Worm (Caenorhabditis elegans) whole organism, early embryonic: ENCODE data around the gene F22E5.23.
"Not testable (repeated sequence)": the region's sequence is repeated elsewhere in the genome, so short reads cannot be mapped to it uniquely, and the experiment has no call there.

Experiments used
- B0310.2 ChIP-seq: sonication (generic microtip); optimal IDR thresholded peaks from 2 replicates; lab custom pipeline; 2016; ENCODE audit warnings: mild to moderate bottlenecking, missing genetic modification characterization, missing compliant biosample characterization
- F13C5.2 ChIP-seq: sonication (generic microtip); optimal IDR thresholded peaks from 2 replicates; lab custom pipeline; 2017; ENCODE audit warnings: mild to moderate bottlenecking, missing genetic modification characterization, inconsistent platforms, missing compliant biosample characterization
- aly-1 ChIP-seq: sonication (generic microtip); optimal IDR thresholded peaks from 2 replicates; lab custom pipeline; 2016; ENCODE audit warnings: missing genetic modification characterization, missing compliant biosample characterization
- ama-1 ChIP-seq: fragments of 150-350 bp; optimal IDR thresholded peaks from 2 replicates; lab custom pipeline; 2014
- ceh-13 ChIP-seq: fragments of 200-800 bp; sonication (Bioruptor generic); optimal IDR thresholded peaks from 2 replicates; lab custom pipeline; 2018; ENCODE audit warnings: mild to moderate bottlenecking, missing genetic modification characterization, missing compliant biosample characterization
- ceh-36 ChIP-seq: sonication (generic microtip); optimal IDR thresholded peaks from 2 replicates; lab custom pipeline; 2016; ENCODE audit warnings: missing genetic modification characterization, inconsistent platforms, missing compliant biosample characterization
- ets-7 ChIP-seq: sonication (generic microtip); optimal IDR thresholded peaks from 2 replicates; lab custom pipeline; 2016; ENCODE audit warnings: missing genotype, missing genetic modification characterization, missing compliant biosample characterization
- flt-1 ChIP-seq: fragments of 200-800 bp; sonication (Bioruptor generic); IDR thresholded peaks from 2 replicates; pipeline ENCODE4 v1.3.6; 2022; ENCODE audit warnings: missing genetic modification characterization, missing compliant biosample characterization
- hmbx-1 ChIP-seq: sonication (generic microtip); optimal IDR thresholded peaks from 2 replicates; lab custom pipeline; 2016; ENCODE audit warnings: mild to moderate bottlenecking, missing genetic modification characterization, missing compliant biosample characterization
- hmg-4 ChIP-seq: fragments of 200-800 bp; sonication (Bioruptor generic); optimal IDR thresholded peaks from 2 replicates; lab custom pipeline; 2018; ENCODE audit warnings: mild to moderate bottlenecking, missing genetic modification characterization, missing compliant biosample characterization
- hnd-1 ChIP-seq: sonication (generic microtip); optimal IDR thresholded peaks from 2 replicates; lab custom pipeline; 2016; ENCODE audit warnings: missing genetic modification characterization, missing compliant biosample characterization
- pes-1 ChIP-seq: fragments of 200-800 bp; sonication (Bioruptor generic); IDR thresholded peaks from 2 replicates; pipeline ENCODE4 v1.3.6; 2022; ENCODE audit warnings: missing genetic modification reagents, missing genetic modification characterization, missing compliant biosample characterization
- scrt-1 ChIP-seq: fragments of 200-800 bp; sonication (Bioruptor generic); IDR thresholded peaks from 2 replicates; pipeline ENCODE4 v1.3.6; 2022; ENCODE audit warnings: missing genetic modification characterization, missing compliant biosample characterization
- sea-1 ChIP-seq: fragments of 200-800 bp; sonication (Bioruptor generic); conservative IDR thresholded peaks from 2 replicates; pipeline ENCODE4 v1.3.6; 2022; ENCODE audit warnings: missing genetic modification characterization, missing compliant biosample characterization
- tbx-11 ChIP-seq: fragments of 200-800 bp; sonication (Bioruptor generic); IDR thresholded peaks from 2 replicates; pipeline ENCODE4 v1.3.6; 2022; ENCODE audit warnings: missing genetic modification characterization, missing compliant biosample characterization
- tbx-37 ChIP-seq: fragments of 200-800 bp; sonication (Bioruptor generic); conservative IDR thresholded peaks from 2 replicates; pipeline ENCODE4 v1.3.6; 2022; ENCODE audit warnings: missing genetic modification reagents, missing genetic modification characterization, missing compliant biosample characterization
- tra-4 ChIP-seq: sonication (generic microtip); optimal IDR thresholded peaks from 2 replicates; lab custom pipeline; 2017; ENCODE audit warnings: missing genetic modification characterization, missing compliant biosample characterization

Gene F22E5.23

ce11 chrII:2659364-2659763 lies 18.3 kb downstream of the F22E5.23 start, which contains the start of gene gcy-21:
TSS of gene gcy-21 (plus strand) at chrII:2659664.
- no peak for TF ChIP-seq flt-1 (GFP tag; lab: Robert Waterston, UW)
- TF ChIP-seq ceh-36 (tag; lab: Kevin White, UChicago) = no peak
- no peak for TF ChIP-seq hmbx-1 (tag; lab: Kevin White, UChicago)
- no peak for TF ChIP-seq B0310.2
- no peak for TF ChIP-seq tbx-11
- no peak for TF ChIP-seq ceh-13 (GFP tag; lab: Kevin White, UChicago)
- no peak for TF ChIP-seq hnd-1

- TF ChIP-seq ama-1 (lab: Kevin White, UChicago); flt-1 (GFP tag; lab: Robert Waterston, UW); ceh-36 (tag; lab: Kevin White, UChicago): not testable (repeated sequence)
These were observed 24.0 kb downstream of the F22E5.23 start, which contains the start of gene F22E5.2 for ce11 chrII:2665081-2665480. TSS of gene F22E5.2 (plus strand) at chrII:2665381.

ce11 chrII:2665606-2666005 lies 24.5 kb downstream of the F22E5.23 start, which contains the start of gene F22E5.22:
TSS of gene F22E5.22 (plus strand) at chrII:2665906.
- TF ChIP-seq tbx-11 (no peak), hnd-1 (no peak), tbx-37 (GFP tag; lab: Robert Waterston, UW) (no peak), tra-4 (tag; lab: Kevin White, UChicago) (no peak), sea-1 (GFP tag; lab: Robert Waterston, UW) (no peak), F13C5.2 (no peak), hmbx-1 (tag; lab: Kevin White, UChicago) (no peak), pes-1 (GFP tag; lab: Robert Waterston, UW) (no peak), B0310.2 (no peak), ama-1 (lab: Kevin White, UChicago) (no peak)

- TF ChIP-seq tbx-11; ceh-36 (tag; lab: Kevin White, UChicago); B0310.2: not testable (repeated sequence)
These were observed 31.2 kb downstream of the F22E5.23 start, which contains the start of gene sri-57 for ce11 chrII:2672320-2672719. TSS of gene sri-57 (minus strand) at chrII:2672420.

- not testable (repeated sequence) for TF ChIP-seq F13C5.2; ama-1 (lab: Kevin White, UChicago); sea-1 (GFP tag; lab: Robert Waterston, UW)
These were observed 32.5 kb downstream of the F22E5.23 start, which contains the start of the genes F22E5.20 and F22E5.1 for ce11 chrII:2673534-2673933. TSS of gene F22E5.20 (minus strand) at chrII:2673634. TSS of gene F22E5.1 (plus strand) at chrII:2673775.

ce11 chrII:2677534-2678168 lies 36.6 kb downstream of the F22E5.23 start, which contains the start of gene F22E5.17:
TSS of gene F22E5.17 (plus strand) at chrII:2678041.
- TF ChIP-seq tbx-11 = no peak
- no peak for TF ChIP-seq ets-7
- no peak for TF ChIP-seq ama-1 (lab: Kevin White, UChicago)
- TF ChIP-seq tra-4 (tag; lab: Kevin White, UChicago) = no peak
- no peak for TF ChIP-seq hmbx-1 (tag; lab: Kevin White, UChicago)
- no peak for TF ChIP-seq ceh-36 (tag; lab: Kevin White, UChicago)
- TF ChIP-seq hnd-1 = no peak
- TF ChIP-seq F13C5.2 = no peak
- TF ChIP-seq aly-1 = no peak
- no peak for TF ChIP-seq pes-1 (GFP tag; lab: Robert Waterston, UW)
- no peak for TF ChIP-seq tbx-37 (GFP tag; lab: Robert Waterston, UW)
- no peak for TF ChIP-seq scrt-1 (GFP tag; lab: Robert Waterston, UW)
- TF ChIP-seq flt-1 (GFP tag; lab: Robert Waterston, UW) = no peak
- TF ChIP-seq B0310.2 = no peak
- TF ChIP-seq hmg-4 = no peak
- no peak for TF ChIP-seq ceh-13 (GFP tag; lab: Kevin White, UChicago)
- no peak for TF ChIP-seq sea-1 (GFP tag; lab: Robert Waterston, UW)

ce11 chrII:2681118-2681517 lies 40.0 kb downstream of the F22E5.23 start, which contains the start of gene F34D6.1:
TSS of gene F34D6.1 (minus strand) at chrII:2681218.
- no peak for TF ChIP-seq ceh-36 (tag; lab: Kevin White, UChicago)
- no peak for TF ChIP-seq tbx-11
- TF ChIP-seq pes-1 (GFP tag; lab: Robert Waterston, UW) = no peak
- TF ChIP-seq tra-4 (tag; lab: Kevin White, UChicago) = no peak
- no peak for TF ChIP-seq hmbx-1 (tag; lab: Kevin White, UChicago)
- no peak for TF ChIP-seq F13C5.2
- TF ChIP-seq scrt-1 (GFP tag; lab: Robert Waterston, UW) = no peak
- no peak for TF ChIP-seq tbx-37 (GFP tag; lab: Robert Waterston, UW)
- TF ChIP-seq ceh-13 (GFP tag; lab: Kevin White, UChicago) = no peak
- no peak for TF ChIP-seq flt-1 (GFP tag; lab: Robert Waterston, UW)
- no peak for TF ChIP-seq B0310.2
- no peak for TF ChIP-seq aly-1
- TF ChIP-seq sea-1 (GFP tag; lab: Robert Waterston, UW) = no peak
- no peak for TF ChIP-seq hnd-1
- TF ChIP-seq hmg-4 = no peak

- TF ChIP-seq hmg-4 (no peak), aly-1 (no peak), tbx-37 (GFP tag; lab: Robert Waterston, UW) (no peak), sea-1 (GFP tag; lab: Robert Waterston, UW) (no peak), F13C5.2 (no peak), ceh-36 (tag; lab: Kevin White, UChicago) (no peak), ets-7 (no peak), tbx-11 (no peak), B0310.2 (no peak), ama-1 (lab: Kevin White, UChicago) (no peak), scrt-1 (GFP tag; lab: Robert Waterston, UW) (no peak), pes-1 (GFP tag; lab: Robert Waterston, UW) (no peak), flt-1 (GFP tag; lab: Robert Waterston, UW) (no peak), ceh-13 (GFP tag; lab: Kevin White, UChicago) (no peak), hnd-1 (no peak), hmbx-1 (tag; lab: Kevin White, UChicago) (no peak), tra-4 (tag; lab: Kevin White, UChicago) (no peak)
These were observed 43.1 kb downstream of the F22E5.23 start, which contains the start of gene ceh-87 for ce11 chrII:2684208-2684607. TSS of gene ceh-87 (minus strand) at chrII:2684308.
